Worm (Caenorhabditis elegans): Measurements from ENCODE around the gene pigx-1.

DNA sequence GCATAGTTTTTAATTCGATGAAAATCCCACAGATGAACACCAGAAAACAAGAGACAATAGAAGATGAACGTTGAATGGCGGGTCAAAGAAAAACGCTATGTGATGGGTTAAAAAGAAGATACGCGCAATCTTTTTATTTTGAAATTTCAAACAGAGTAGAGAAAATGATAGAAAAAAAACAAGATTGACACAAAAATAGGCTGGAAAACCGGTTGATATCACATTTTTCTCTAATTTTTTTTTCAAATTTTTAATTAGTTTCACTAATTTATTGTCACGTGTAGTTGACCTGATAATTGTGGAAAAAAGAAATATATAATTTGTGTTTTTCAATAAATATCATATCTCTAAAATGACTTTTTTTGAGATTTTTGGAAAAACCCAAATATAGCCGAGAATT is 27.3 kb upstream of the pigx-1 start, which contains the start of gene C05D9.9:
- TF ChIP-seq lin-13 (tag; optimal IDR thresholded peaks at IDR 0.05) (no peak), ces-1 (GFP tag; optimal IDR thresholded peaks at IDR 0.05) (no peak), unc-39 (tag; optimal IDR thresholded peaks at IDR 0.05) (no peak), unc-62 (GFP tag; optimal IDR thresholded peaks at IDR 0.05) (no peak), ztf-11 (tag; optimal IDR thresholded peaks at IDR 0.05) (no peak), mab-5 (tag; optimal IDR thresholded peaks at IDR 0.05) (no peak), tbx-8 (GFP tag; optimal IDR thresholded peaks at IDR 0.05) (no peak)
